Fruit fly (Drosophila melanogaster) whole organism, prepupa: ENCODE measurements around the gene Adat1.

ENCODE experiments used
- Blimp-1 ChIP-seq: fragments of 200-800 bp; sonication (Bioruptor generic); optimal IDR thresholded peaks from 3 replicates; lab custom pipeline; 2017; ENCODE audit warnings: missing biosample characterization, missing genetic modification characterization, mild to moderate bottlenecking, moderate library complexity, missing genetic modification reagents
- CG10631 ChIP-seq: fragments of 200-800 bp; sonication (Bioruptor generic); optimal IDR thresholded peaks from 2 replicates; lab custom pipeline; 2016; ENCODE audit warnings: missing biosample characterization, missing genetic modification characterization
- CG10669 ChIP-seq: fragments of 200-800 bp; sonication (Bioruptor generic); optimal IDR thresholded peaks from 3 replicates; lab custom pipeline; 2018; ENCODE audit warnings: missing biosample characterization, mild to moderate bottlenecking, missing genetic modification characterization, moderate library complexity
- CG11294 ChIP-seq: fragments of 200-800 bp; sonication (Bioruptor generic); IDR thresholded peaks from 2 replicates; pipeline ENCODE4 v1.3.6; 2022; ENCODE audit warnings: missing biosample characterization, missing genetic modification characterization
- CG11762 ChIP-seq: fragments of 200-800 bp; sonication (Bioruptor generic); optimal IDR thresholded peaks from 3 replicates; lab custom pipeline; 2016; ENCODE audit warnings: missing biosample characterization, missing genetic modification characterization; ENCODE audit not compliant: insufficient read depth
- CG11902 ChIP-seq: fragments of 200-800 bp; sonication (Bioruptor generic); optimal IDR thresholded peaks from 3 replicates; lab custom pipeline; 2016; ENCODE audit warnings: missing biosample characterization, missing genetic modification characterization
- CG15336 ChIP-seq: fragments of 200-800 bp; sonication (Bioruptor generic); IDR thresholded peaks from 2 replicates; pipeline ENCODE4 v1.3.6; 2022; ENCODE audit warnings: missing biosample characterization, missing genetic modification characterization
- CG1621 ChIP-seq: fragments of 200-800 bp; sonication (Bioruptor generic); optimal IDR thresholded peaks from 3 replicates; lab custom pipeline; 2018; ENCODE audit warnings: missing biosample characterization, mild to moderate bottlenecking, missing genetic modification characterization
- CG3032 ChIP-seq: fragments of 200-800 bp; optimal IDR thresholded peaks from 2 replicates; lab custom pipeline; 2019; ENCODE audit warnings: missing biosample characterization, mild to moderate bottlenecking, missing genetic modification characterization, moderate library complexity
- CG31627 ChIP-seq: fragments of 200-800 bp; sonication (Bioruptor generic); optimal IDR thresholded peaks from 3 replicates; lab custom pipeline; 2016; ENCODE audit warnings: missing biosample characterization, missing genetic modification characterization
- CG32006 ChIP-seq: fragments of 200-800 bp; sonication (Bioruptor generic); optimal IDR thresholded peaks from 3 replicates; lab custom pipeline; 2017; ENCODE audit warnings: missing biosample characterization, mild to moderate bottlenecking, missing genetic modification characterization
- CG34406 ChIP-seq: fragments of 200-800 bp; sonication (Bioruptor generic); optimal IDR thresholded peaks from 3 replicates; lab custom pipeline; 2016; ENCODE audit warnings: missing biosample characterization, missing genetic modification characterization
- CG3919 ChIP-seq: fragments of 200-800 bp; sonication (Bioruptor generic); optimal IDR thresholded peaks from 3 replicates; lab custom pipeline; 2016; ENCODE audit warnings: missing biosample characterization, missing genetic modification characterization
- CG4318 ChIP-seq: fragments of 200-800 bp; sonication (Bioruptor generic); optimal IDR thresholded peaks from 3 replicates; lab custom pipeline; 2017; ENCODE audit warnings: missing biosample characterization, mild to moderate bottlenecking, missing genetic modification characterization
- CG6163 ChIP-seq: fragments of 200-800 bp; sonication (Bioruptor generic); IDR thresholded peaks from 3 replicates; pipeline ENCODE4 v1.3.6; 2022; ENCODE audit warnings: missing biosample characterization, missing genetic modification characterization
- CG6854 ChIP-seq: fragments of 200-800 bp; sonication (Bioruptor generic); optimal IDR thresholded peaks from 2 replicates; lab custom pipeline; 2017; ENCODE audit warnings: missing biosample characterization, mild to moderate bottlenecking, missing genetic modification characterization
- CG7368 ChIP-seq: fragments of 200-800 bp; sonication (Bioruptor generic); optimal IDR thresholded peaks from 3 replicates; lab custom pipeline; 2016; ENCODE audit warnings: missing biosample characterization, missing genetic modification characterization
- CG8119 ChIP-seq: fragments of 200-800 bp; sonication (Bioruptor generic); IDR thresholded peaks from 3 replicates; pipeline ENCODE4 v1.3.6; 2022; ENCODE audit warnings: missing biosample characterization, missing genetic modification characterization
- CG8632 ChIP-seq: fragments of 200-800 bp; sonication (Bioruptor generic); optimal IDR thresholded peaks from 3 replicates; lab custom pipeline; 2016; ENCODE audit warnings: missing biosample characterization, missing genetic modification characterization
- Eip78C ChIP-seq: fragments of 200-800 bp; sonication (Bioruptor generic); peaks from one replicate; lab custom pipeline; 2016; ENCODE audit warnings: missing biosample characterization, missing genetic modification characterization
- Eip93F ChIP-seq: fragments of 200-800 bp; sonication (Bioruptor generic); optimal IDR thresholded peaks from 2 replicates; lab custom pipeline; 2016; ENCODE audit warnings: missing biosample characterization, mild to moderate bottlenecking, missing genetic modification characterization
- Ets96B ChIP-seq: fragments of 200-800 bp; optimal IDR thresholded peaks from 2 replicates; lab custom pipeline; 2019; ENCODE audit warnings: missing biosample characterization, mild to moderate bottlenecking, missing genetic modification characterization, moderate library complexity
- Gug ChIP-seq: fragments of 200-800 bp; sonication (Bioruptor generic); IDR thresholded peaks from 2 replicates; pipeline ENCODE4 v1.3.6; 2022; ENCODE audit warnings: missing biosample characterization, missing genetic modification characterization
- Hr38 ChIP-seq: sonication (Bioruptor generic); optimal IDR thresholded peaks from 2 replicates; lab custom pipeline; 2016; ENCODE audit warnings: missing biosample characterization, missing genetic modification characterization
- Hr39 ChIP-seq: fragments of 200-800 bp; sonication (Bioruptor generic); optimal IDR thresholded peaks from 2 replicates; lab custom pipeline; 2016; ENCODE audit warnings: missing biosample characterization, missing genetic modification characterization
- Lpt ChIP-seq: fragments of 200-800 bp; sonication (Bioruptor generic); optimal IDR thresholded peaks from 3 replicates; lab custom pipeline; 2016; ENCODE audit warnings: missing biosample characterization, missing genetic modification characterization
- Met ChIP-seq: fragments of 200-800 bp; sonication (Bioruptor generic); optimal IDR thresholded peaks from 3 replicates; lab custom pipeline; 2016; ENCODE audit warnings: missing biosample characterization, missing genetic modification characterization
- OdsH ChIP-seq: fragments of 200-800 bp; sonication (Bioruptor generic); optimal IDR thresholded peaks from 3 replicates; lab custom pipeline; 2016; ENCODE audit warnings: missing biosample characterization, missing genetic modification characterization
- Smox ChIP-seq: fragments of 200-800 bp; sonication (Bioruptor generic); optimal IDR thresholded peaks from 3 replicates; lab custom pipeline; 2016; ENCODE audit warnings: missing biosample characterization, missing genetic modification characterization
- Sox102F ChIP-seq: fragments of 200-800 bp; sonication (Bioruptor generic); optimal IDR thresholded peaks from 2 replicates; lab custom pipeline; 2016; ENCODE audit warnings: missing biosample characterization, mild to moderate bottlenecking, missing genetic modification characterization
- Sox14 ChIP-seq: fragments of 200-800 bp; sonication (Bioruptor generic); optimal IDR thresholded peaks from 3 replicates; lab custom pipeline; 2016; ENCODE audit warnings: missing biosample characterization, missing genetic modification characterization
- Sox15 ChIP-seq: fragments of 200-800 bp; sonication (Bioruptor generic); optimal IDR thresholded peaks from 3 replicates; lab custom pipeline; 2016; ENCODE audit warnings: missing biosample characterization, missing genetic modification characterization
- achi ChIP-seq: fragments of 200-800 bp; sonication (Bioruptor generic); optimal IDR thresholded peaks from 3 replicates; lab custom pipeline; 2016; ENCODE audit warnings: missing biosample characterization, missing genetic modification characterization
- acj6 ChIP-seq: fragments of 200-800 bp; sonication (Bioruptor generic); optimal IDR thresholded peaks from 3 replicates; lab custom pipeline; 2016; ENCODE audit warnings: missing biosample characterization, missing genetic modification characterization
- cyc ChIP-seq: fragments of 200-800 bp; sonication (Bioruptor generic); optimal IDR thresholded peaks from 3 replicates; lab custom pipeline; 2016; ENCODE audit warnings: missing biosample characterization, missing genetic modification characterization
- dsx ChIP-seq: fragments of 200-800 bp; optimal IDR thresholded peaks from 3 replicates; lab custom pipeline; 2019; ENCODE audit warnings: missing biosample characterization, mild to moderate bottlenecking, missing genetic modification characterization, moderate library complexity; ENCODE audit not compliant: poor library complexity, severe bottlenecking
- eg ChIP-seq: fragments of 200-800 bp; sonication (Bioruptor generic); IDR thresholded peaks from 3 replicates; pipeline ENCODE4 v1.3.6; 2022; ENCODE audit warnings: missing biosample characterization, missing genetic modification characterization
- esn ChIP-seq: fragments of 200-800 bp; sonication (Bioruptor generic); optimal IDR thresholded peaks from 2 replicates; lab custom pipeline; 2016; ENCODE audit warnings: missing biosample characterization, mild to moderate bottlenecking, missing genetic modification characterization, moderate library complexity
- fd85E ChIP-seq: fragments of 200-800 bp; sonication (Bioruptor generic); optimal IDR thresholded peaks from 3 replicates; lab custom pipeline; 2016; ENCODE audit warnings: missing biosample characterization, missing genetic modification characterization
- fkh ChIP-seq: fragments of 200-800 bp; sonication (Bioruptor generic); optimal IDR thresholded peaks from 3 replicates; lab custom pipeline; 2017; ENCODE audit warnings: missing biosample characterization, mild to moderate bottlenecking, missing genetic modification characterization, moderate library complexity
- net ChIP-seq: fragments of 200-800 bp; sonication (Bioruptor generic); optimal IDR thresholded peaks from 3 replicates; lab custom pipeline; 2016; ENCODE audit warnings: missing biosample characterization, missing genetic modification characterization
- pdm3 ChIP-seq: fragments of 200-800 bp; sonication (Bioruptor generic); optimal IDR thresholded peaks from 3 replicates; lab custom pipeline; 2016; ENCODE audit warnings: missing biosample characterization, missing genetic modification characterization
- salr ChIP-seq, 2 experiments: fragments of 200-800 bp; sonication (Bioruptor generic); optimal IDR thresholded peaks; 3 replicates each; lab custom pipeline; 2016 to 2018; ENCODE audit warnings: missing biosample characterization in 2 of 2, missing genetic modification characterization in 2 of 2, mild to moderate bottlenecking in 1 of 2
- spab ChIP-seq: fragments of 200-800 bp; sonication (Bioruptor generic); optimal IDR thresholded peaks from 2 replicates; lab custom pipeline; 2017; ENCODE audit warnings: missing biosample characterization, mild to moderate bottlenecking, missing genetic modification characterization, missing genetic modification reagents
- ss ChIP-seq, 2 experiments: fragments of 200-800 bp; sonication (Bioruptor generic); optimal IDR thresholded peaks; 2 replicates in 1 of 2; 3 replicates in 1 of 2; lab custom pipeline; 2017 to 2018; ENCODE audit warnings: mild to moderate bottlenecking in 2 of 2, missing biosample characterization in 2 of 2, missing genetic modification characterization in 2 of 2, moderate library complexity in 1 of 2
- svp ChIP-seq: fragments of 200-800 bp; sonication (Bioruptor generic); peaks from one replicate; lab custom pipeline; 2016; ENCODE audit warnings: missing biosample characterization, missing genetic modification characterization
- vri ChIP-seq: fragments of 200-800 bp; sonication (Bioruptor generic); optimal IDR thresholded peaks from 3 replicates; lab custom pipeline; 2016; ENCODE audit warnings: missing biosample characterization, mild to moderate bottlenecking, missing genetic modification characterization

The Adat1 gene

dm6 chr2L:13835959-13836358 lies 24.7 kb upstream of the Adat1 start:
- TF ChIP-seq CG32006 (GFP tag; lab: Kevin White, UChicago) (no peak), eg (GFP tag; lab: Robert Waterston, UW) (0 out of 3 replicates have a peak, but pooled peaks have one; percentile 19)

- TF ChIP-seq CG11902 = peak; percentile 99
- peak; percentile 100 for TF ChIP-seq CG4318 (GFP tag; lab: Kevin White, UChicago)
- TF ChIP-seq svp (GFP tag; lab: Kevin White, UChicago) = peak; percentile 100
- peak; percentile 100 for TF ChIP-seq CG11294 (GFP tag; lab: Robert Waterston, UW)
- TF ChIP-seq Sox102F (GFP tag; lab: Kevin White, UChicago) = peak; percentile 100
- peak; percentile 100 for TF ChIP-seq spab (GFP tag; lab: Kevin White, UChicago)
- TF ChIP-seq Gug (GFP tag; lab: Robert Waterston, UW) = peak; percentile 100
- peak; percentile 100 for TF ChIP-seq Smox
- peak; percentile 100 for TF ChIP-seq CG8632
- TF ChIP-seq OdsH (GFP tag; lab: Kevin White, UChicago) = peak; percentile 100
- peak; percentile 100 for TF ChIP-seq CG32006 (GFP tag; lab: Kevin White, UChicago)
- TF ChIP-seq cyc (GFP tag; lab: Kevin White, UChicago) = peak; percentile 100
- TF ChIP-seq Hr38 = peak; percentile 100
- peak; percentile 100 for TF ChIP-seq Ets96B
- peak; percentile 100 for TF ChIP-seq CG8119 (GFP tag; lab: Robert Waterston, UW)
- TF ChIP-seq acj6 = peak; percentile 100
- TF ChIP-seq CG1621 (tag; lab: Kevin White, UChicago) = peak; percentile 100
- peak; percentile 100 for TF ChIP-seq CG3032 (tag; lab: Kevin White, UChicago)
- TF ChIP-seq Sox15 = peak; percentile 100
- peak; percentile 100 for TF ChIP-seq CG7368 (GFP tag; lab: Kevin White, UChicago)
- peak; percentile 100 for TF ChIP-seq CG31627 (GFP tag; lab: Kevin White, UChicago)
- TF ChIP-seq CG10669 (GFP tag; lab: Kevin White, UChicago) = peak; percentile 100
- peak; percentile 99 for TF ChIP-seq dsx (GFP tag; lab: Kevin White, UChicago)
- TF ChIP-seq esn (GFP tag; lab: Kevin White, UChicago) = peak; percentile 100
- peak; percentile 100 for TF ChIP-seq CG6163 (GFP tag; lab: Robert Waterston, UW)
- peak; percentile 100 for TF ChIP-seq eg (GFP tag; lab: Robert Waterston, UW)
- peak; percentile 99 for TF ChIP-seq achi (GFP tag; lab: Kevin White, UChicago)
- TF ChIP-seq Blimp-1 = peak; percentile 98
- TF ChIP-seq salr (GFP tag; optimal IDR thresholded peaks at IDR 0.05; lab: Kevin White, UChicago) = peak; percentile 100
- peak; percentile 97 for TF ChIP-seq fkh (GFP tag; lab: Kevin White, UChicago)
- TF ChIP-seq CG15336 (GFP tag; lab: Robert Waterston, UW) = peak; percentile 100
- peak; percentile 100 for TF ChIP-seq pdm3
- peak; percentile 100 for TF ChIP-seq CG6854
- TF ChIP-seq net (GFP tag; lab: Kevin White, UChicago) = peak; percentile 100
- TF ChIP-seq Lpt (GFP tag; lab: Kevin White, UChicago) = peak; percentile 100
- TF ChIP-seq CG34406 (GFP tag; lab: Kevin White, UChicago) = peak; percentile 100
- TF ChIP-seq Eip78C = peak; percentile 100
- peak; percentile 100 for TF ChIP-seq Met (GFP tag; lab: Kevin White, UChicago)
- TF ChIP-seq Hr39 (GFP tag; lab: Kevin White, UChicago) = peak; percentile 100
- peak; percentile 100 for TF ChIP-seq Eip93F
- peak; percentile 100 for TF ChIP-seq Sox14 (GFP tag; lab: Kevin White, UChicago)
- TF ChIP-seq fd85E = peak; percentile 99
- TF ChIP-seq CG3919 = peak; percentile 100
- peak; percentile 100 for TF ChIP-seq CG10631 (GFP tag; lab: Kevin White, UChicago)
- peak; percentile 100 for TF ChIP-seq ss (GFP tag; optimal IDR thresholded peaks at IDR 0.05; lab: Kevin White, UChicago)
- peak; percentile 100 for TF ChIP-seq CG11762 (GFP tag; lab: Kevin White, UChicago)
- TF ChIP-seq vri = peak; percentile 100
Observed at dm6 chr2L:13835002-13835910, 24.0 kb upstream of the Adat1 start, which contains the start of the genes mRpS23 and CenG1A. mRpS23 (minus strand) TSS chr2L:13835072. CenG1A (plus strand) TSS chr2L:13835564.
